Fruit fly (Drosophila melanogaster) whole organism, embryonic: ENCODE results near the gene CG4733.

ENCODE experiments used
- Bgb ChIP-seq: fragments of 200-800 bp; sonication (Bioruptor generic); IDR thresholded peaks from 2 replicates; pipeline ENCODE4 v1.3.6; 2022; ENCODE audit warnings: missing biosample characterization, missing genetic modification characterization; ENCODE audit not compliant: partially characterized antibody
- CG11560 ChIP-seq: fragments of 200-800 bp; sonication (Bioruptor generic); IDR thresholded peaks from 3 replicates; pipeline ENCODE4 v1.3.6; 2022; ENCODE audit warnings: missing biosample characterization, missing genetic modification characterization
- CG11723 ChIP-seq: fragments of 200-800 bp; sonication (Bioruptor generic); optimal IDR thresholded peaks from 2 replicates; lab custom pipeline; 2017; ENCODE audit warnings: missing biosample characterization, mild to moderate bottlenecking, missing genetic modification characterization
- CG12219 ChIP-seq: fragments of 200-800 bp; sonication (Bioruptor generic); optimal IDR thresholded peaks from 3 replicates; lab custom pipeline; 2018; ENCODE audit warnings: missing biosample characterization, mild to moderate bottlenecking, missing genetic modification characterization
- CG14014 ChIP-seq: fragments of 200-800 bp; sonication (Bioruptor generic); IDR thresholded peaks from 2 replicates; pipeline ENCODE4 v1.3.6; 2022; ENCODE audit warnings: missing biosample characterization, missing genetic modification characterization
- CG2875 ChIP-seq: fragments of 200-800 bp; sonication (Bioruptor generic); optimal IDR thresholded peaks from 2 replicates; lab custom pipeline; 2017; ENCODE audit warnings: missing biosample characterization, mild to moderate bottlenecking, missing genetic modification characterization, missing genetic modification reagents
- CG30020 ChIP-seq: fragments of 200-800 bp; optimal IDR thresholded peaks from 2 replicates; lab custom pipeline; 2019; ENCODE audit warnings: missing biosample characterization, mild to moderate bottlenecking, missing genetic modification characterization, moderate library complexity
- CG6689 ChIP-seq: fragments of 200-800 bp; sonication (Bioruptor generic); IDR thresholded peaks from 2 replicates; pipeline ENCODE4 v1.3.6; 2022; ENCODE audit warnings: missing biosample characterization, missing genetic modification characterization
- CG8478 ChIP-seq: fragments of >200 bp; optimal IDR thresholded peaks from 2 replicates; lab custom pipeline; 2018
- CG9727 ChIP-seq: fragments of 200-800 bp; sonication (Bioruptor generic); optimal IDR thresholded peaks from 3 replicates; lab custom pipeline; 2017; ENCODE audit warnings: missing biosample characterization, mild to moderate bottlenecking, missing genetic modification characterization
- Dip2 ChIP-seq: fragments of 200-800 bp; sonication (Bioruptor generic); IDR thresholded peaks from 2 replicates; pipeline ENCODE4 v1.3.6; 2022; ENCODE audit warnings: missing biosample characterization, missing genetic modification characterization
- Dip3 ChIP-seq: fragments of 200-800 bp; sonication (Bioruptor generic); optimal IDR thresholded peaks from 3 replicates; lab custom pipeline; 2016; ENCODE audit warnings: missing biosample characterization, missing genetic modification characterization
- E2f2 ChIP-seq: fragments of 200-800 bp; sonication (Bioruptor generic); IDR thresholded peaks from 2 replicates; pipeline ENCODE4 v1.3.6; 2022; ENCODE audit warnings: missing biosample characterization, missing genetic modification characterization
- Gug ChIP-seq: fragments of 200-800 bp; sonication (Bioruptor generic); IDR thresholded peaks from 4 replicates; pipeline ENCODE4 v1.3.6; 2022; ENCODE audit warnings: missing biosample characterization, missing genetic modification characterization
- HLH4C ChIP-seq: fragments of 200-800 bp; sonication (Bioruptor generic); IDR thresholded peaks from 3 replicates; pipeline ENCODE4 v1.3.6; 2022; ENCODE audit warnings: missing biosample characterization, missing genetic modification characterization; ENCODE audit not compliant: partially characterized antibody
- Hand ChIP-seq: fragments of 200-800 bp; sonication (Bioruptor generic); optimal IDR thresholded peaks from 2 replicates; lab custom pipeline; 2017; ENCODE audit warnings: mild to moderate bottlenecking, missing biosample characterization, missing genetic modification reagents, missing genetic modification characterization
- Hr3 ChIP-seq: fragments of 200-800 bp; sonication (Bioruptor generic); optimal IDR thresholded peaks from 3 replicates; lab custom pipeline; 2016; ENCODE audit warnings: missing biosample characterization, missing genetic modification characterization
- Mes4 ChIP-seq: fragments of 200-800 bp; sonication (Bioruptor generic); optimal IDR thresholded peaks from 2 replicates; lab custom pipeline; 2016; ENCODE audit warnings: missing biosample characterization, missing genetic modification characterization
- Nf-YA ChIP-seq: fragments of 200-800 bp; sonication (Bioruptor generic); IDR thresholded peaks from 2 replicates; pipeline ENCODE4 v1.3.6; 2022; ENCODE audit warnings: missing biosample characterization, missing genetic modification characterization
- Rx ChIP-seq: fragments of 200-800 bp; sonication (Bioruptor generic); IDR thresholded peaks from 2 replicates; pipeline ENCODE4 v1.3.6; 2022; ENCODE audit warnings: missing biosample characterization, missing genetic modification characterization
- Sry-δ ChIP-seq: fragments of 200-800 bp; sonication (Bioruptor generic); optimal IDR thresholded peaks from 2 replicates; lab custom pipeline; 2016; ENCODE audit warnings: missing biosample characterization, missing genetic modification characterization
- abd-A ChIP-seq: fragments of 200-800 bp; sonication (Bioruptor generic); optimal IDR thresholded peaks from 3 replicates; lab custom pipeline; 2019; ENCODE audit warnings: missing biosample characterization, mild to moderate bottlenecking, missing genetic modification characterization, moderate library complexity
- al ChIP-seq: fragments of 200-800 bp; sonication (Bioruptor generic); IDR thresholded peaks from 2 replicates; pipeline ENCODE4 v1.3.6; 2022; ENCODE audit warnings: missing biosample characterization, missing genetic modification characterization
- croc ChIP-seq: fragments of 200-800 bp; sonication (Bioruptor generic); conservative IDR thresholded peaks from 3 replicates; pipeline ENCODE4 v1.3.6; 2022; ENCODE audit warnings: missing biosample characterization, missing genetic modification characterization
- disco-r ChIP-seq: fragments of 200-800 bp; sonication (Bioruptor generic); optimal IDR thresholded peaks from 2 replicates; lab custom pipeline; 2016; ENCODE audit warnings: missing biosample characterization, missing genetic modification characterization
- dmrt11E ChIP-seq: fragments of 200-800 bp; sonication (Bioruptor generic); optimal IDR thresholded peaks from 3 replicates; lab custom pipeline; 2018; ENCODE audit warnings: missing biosample characterization, mild to moderate bottlenecking, missing genetic modification characterization, moderate library complexity
- dpn ChIP-seq, 2 experiments: fragments of 200-800 bp; sonication (Bioruptor generic); optimal IDR thresholded peaks; 3 replicates each; lab custom pipeline; 2016; ENCODE audit warnings: missing biosample characterization in 2 of 2, missing genetic modification characterization in 2 of 2
- esg ChIP-seq: fragments of 200-800 bp; sonication (Bioruptor generic); conservative IDR thresholded peaks from 2 replicates; pipeline ENCODE4 v1.3.6; 2022; ENCODE audit warnings: missing biosample characterization, missing genetic modification characterization
- ewg ChIP-seq: fragments of 200-800 bp; sonication (Bioruptor generic); optimal IDR thresholded peaks from 3 replicates; lab custom pipeline; 2017; ENCODE audit warnings: mild to moderate bottlenecking, missing biosample characterization, missing genetic modification reagents, missing genetic modification characterization
- exex ChIP-seq: fragments of 200-800 bp; sonication (Bioruptor generic); optimal IDR thresholded peaks from 4 replicates; lab custom pipeline; 2018; ENCODE audit warnings: missing biosample characterization, mild to moderate bottlenecking, missing genetic modification characterization, moderate library complexity
- eyg ChIP-seq: fragments of 200-800 bp; sonication (Bioruptor generic); optimal IDR thresholded peaks from 3 replicates; lab custom pipeline; 2016; ENCODE audit warnings: missing biosample characterization, missing genetic modification characterization
- fd102C ChIP-seq: fragments of 200-800 bp; sonication (Bioruptor generic); optimal IDR thresholded peaks from 2 replicates; lab custom pipeline; 2018; ENCODE audit warnings: missing biosample characterization, mild to moderate bottlenecking, missing genetic modification characterization, moderate library complexity
- fu2 ChIP-seq: fragments of 200-800 bp; sonication (Bioruptor generic); optimal IDR thresholded peaks from 2 replicates; lab custom pipeline; 2016; ENCODE audit warnings: missing biosample characterization, missing genetic modification characterization
- gsb ChIP-seq: fragments of 200-800 bp; sonication (Bioruptor generic); IDR thresholded peaks from 2 replicates; pipeline ENCODE4 v1.3.6; 2022; ENCODE audit warnings: missing biosample characterization, missing genetic modification characterization
- hbn ChIP-seq: fragments of 200-800 bp; sonication (Bioruptor generic); IDR thresholded peaks from 2 replicates; pipeline ENCODE4 v1.3.6; 2022; ENCODE audit warnings: missing biosample characterization, missing genetic modification characterization; ENCODE audit not compliant: partially characterized antibody
- jing ChIP-seq: fragments of 200-800 bp; sonication (Bioruptor generic); optimal IDR thresholded peaks from 2 replicates; lab custom pipeline; 2018; ENCODE audit warnings: missing biosample characterization, mild to moderate bottlenecking, missing genetic modification characterization
- kay ChIP-seq: fragments of 200-800 bp; sonication (Bioruptor generic); optimal IDR thresholded peaks from 2 replicates; lab custom pipeline; 2016; ENCODE audit warnings: missing biosample characterization, missing genetic modification characterization
- ken ChIP-seq: fragments of 200-800 bp; sonication (Bioruptor generic); IDR thresholded peaks from 3 replicates; pipeline ENCODE4 v1.3.6; 2022; ENCODE audit warnings: missing biosample characterization, missing genetic modification characterization
- lola ChIP-seq, 3 experiments: fragments of >200 bp in 2 of 3; fragments of 200-800 bp in 1 of 3; sonication (Bioruptor generic) in 1 of 3; optimal IDR thresholded peaks; 2 replicates each; lab custom pipeline; 2017 to 2019; ENCODE audit warnings: missing biosample characterization in 3 of 3, missing genetic modification characterization in 3 of 3, mild to moderate bottlenecking in 1 of 3, moderate library complexity in 1 of 3
- nom ChIP-seq: fragments of 200-800 bp; sonication (Bioruptor generic); optimal IDR thresholded peaks from 2 replicates; lab custom pipeline; 2017; ENCODE audit warnings: missing biosample characterization, missing genetic modification characterization, mild to moderate bottlenecking, moderate library complexity, missing genetic modification reagents
- pnt ChIP-seq: fragments of 200-800 bp; sonication (Bioruptor generic); optimal IDR thresholded peaks from 3 replicates; lab custom pipeline; 2016; ENCODE audit warnings: missing biosample characterization, missing genetic modification characterization
- rib ChIP-seq: fragments of 200-800 bp; sonication (Bioruptor generic); IDR thresholded peaks from 2 replicates; pipeline ENCODE4 v1.3.6; 2022; ENCODE audit warnings: missing biosample characterization, missing genetic modification characterization
- row ChIP-seq: fragments of 200-800 bp; sonication (Bioruptor generic); IDR thresholded peaks from 3 replicates; pipeline ENCODE4 v1.3.6; 2022; ENCODE audit warnings: missing biosample characterization, missing genetic modification characterization
- sc ChIP-seq, 3 experiments: fragments of >200 bp in 2 of 3; fragments of 200-800 bp in 1 of 3; sonication (Bioruptor generic) in 1 of 3; optimal IDR thresholded peaks; 2 replicates in 2 of 3; 3 replicates in 1 of 3; lab custom pipeline; 2017; ENCODE audit warnings: mild to moderate bottlenecking in 1 of 3, missing biosample characterization in 1 of 3, missing genetic modification characterization in 1 of 3, missing genetic modification reagents in 1 of 3
- sna ChIP-seq: fragments of 200-800 bp; sonication (Bioruptor generic); IDR thresholded peaks from 2 replicates; pipeline ENCODE4 v1.3.6; 2022; ENCODE audit warnings: missing biosample characterization, missing genetic modification characterization; ENCODE audit not compliant: partially characterized antibody
- sqz ChIP-seq: fragments of 200-800 bp; sonication (Bioruptor generic); optimal IDR thresholded peaks from 3 replicates; lab custom pipeline; 2018; ENCODE audit warnings: missing biosample characterization, mild to moderate bottlenecking, missing genetic modification characterization
- tna ChIP-seq: fragments of 200-800 bp; sonication (Bioruptor generic); IDR thresholded peaks from 2 replicates; pipeline ENCODE4 v1.3.6; 2022; ENCODE audit warnings: missing biosample characterization, missing genetic modification characterization; ENCODE audit not compliant: partially characterized antibody
- twi ChIP-seq: fragments of 200-800 bp; optimal IDR thresholded peaks from 2 replicates; lab custom pipeline; 2019; ENCODE audit warnings: missing biosample characterization, mild to moderate bottlenecking, missing genetic modification characterization, moderate library complexity
- vfl ChIP-seq: fragments of 200-800 bp; sonication (Bioruptor generic); optimal IDR thresholded peaks from 2 replicates; lab custom pipeline; 2016; ENCODE audit warnings: missing biosample characterization, missing genetic modification characterization
- zfh2 ChIP-seq: fragments of 200-800 bp; sonication (Bioruptor generic); optimal IDR thresholded peaks from 2 replicates; lab custom pipeline; 2016; ENCODE audit warnings: missing biosample characterization, missing genetic modification characterization

The CG4733 gene

dm6 chr3R:19877427-19878076, 12.9 kb upstream of the CG4733 start, which contains the start of the genes CG17186 and Arc42 (continued):
- TF ChIP-seq jing (GFP tag; lab: Kevin White, UChicago) (no peak), CG6689 (GFP tag; lab: Robert Waterston, UW) (no peak), fu2 (GFP tag; lab: Kevin White, UChicago) (no peak), Dip3 (GFP tag; lab: Kevin White, UChicago) (peak; percentile 11), sqz (GFP tag; lab: Kevin White, UChicago) (peak; percentile 73), CG12219 (GFP tag; lab: Kevin White, UChicago) (no peak), exex (tag; lab: Kevin White, UChicago) (peak; percentile 3), CG8478 (no peak), lola (GFP tag; optimal IDR thresholded peaks at IDR 0.05; lab: Kevin White, UChicago) (peak in 1 of 3 experiments; percentile 21), kay (GFP tag; lab: Kevin White, UChicago) (no peak), Hand (GFP tag; lab: Kevin White, UChicago) (no peak), ken (GFP tag; lab: Robert Waterston, UW) (no peak), fd102C (GFP tag; lab: Kevin White, UChicago) (no peak), E2f2 (GFP tag; lab: Robert Waterston, UW) (peak; percentile 80; the same call in 1 of the 2 replicates), esg (no peak), Dip2 (no peak), hbn (no peak), Hr3 (GFP tag; lab: Kevin White, UChicago) (no peak), CG30020 (tag; lab: Kevin White, UChicago) (peak; percentile 70), CG14014 (no peak), dmrt11E (tag; lab: Kevin White, UChicago) (peak; percentile 18), HLH4C (GFP tag; lab: Robert Waterston, UW) (no peak), disco-r (no peak), Gug (GFP tag; lab: Robert Waterston, UW) (no peak), twi (no peak), ewg (no peak), sna (GFP tag; lab: Robert Waterston, UW) (no peak), CG11723 (no peak), eyg (no peak), zfh2 (GFP tag; lab: Kevin White, UChicago) (no peak), rib (no peak), dpn (GFP tag; optimal IDR thresholded peaks at IDR 0.05; lab: Kevin White, UChicago) (no peak), nom (peak; percentile 96), CG9727 (no peak), sc (optimal IDR thresholded peaks at IDR 0.05; lab: Kevin White, UChicago) (no peak), sc (GFP tag; optimal IDR thresholded peaks at IDR 0.05; lab: Kevin White, UChicago) (no peak), abd-A (tag; lab: Kevin White, UChicago) (no peak), gsb (GFP tag; lab: Robert Waterston, UW) (no peak), pnt (GFP tag; lab: Kevin White, UChicago) (no peak), CG2875 (no peak), CG11560 (tag; lab: Robert Waterston, UW) (no peak), tna (no peak), croc (GFP tag; lab: Robert Waterston, UW) (no peak), vfl (peak; percentile 9), Nf-YA (GFP tag; lab: Robert Waterston, UW) (no peak), al (GFP tag; lab: Robert Waterston, UW) (no peak), Rx (GFP tag; lab: Robert Waterston, UW) (no peak), Mes4 (GFP tag; lab: Kevin White, UChicago) (no peak), Bgb (GFP tag; lab: Robert Waterston, UW) (no peak), row (GFP tag; lab: Robert Waterston, UW) (peak; percentile 38), Sry-δ (no peak)
